Worm (Caenorhabditis elegans) whole organism, L1 larva: ENCODE measurements around the gene npr-43.

Experiments used
- dpl-1 ChIP-seq, 3 experiments: fragments of 150-350 bp in 2 of 3; sonication (generic microtip) in 1 of 3; optimal IDR thresholded peaks; 2 replicates each; lab custom pipeline; 2014 to 2017; ENCODE audit warnings: missing biosample characterization in 3 of 3, missing genetic modification characterization in 3 of 3, missing genetic modification reagents in 3 of 3
- pag-3 ChIP-seq: sonication (generic microtip); optimal IDR thresholded peaks from 2 replicates; lab custom pipeline; 2017; ENCODE audit warnings: missing genetic modification characterization, mild to moderate bottlenecking, missing compliant biosample characterization, antibody characterized with exemption, borderline replicate concordance; ENCODE audit not compliant: insufficient read depth
- snpc-4 ChIP-seq: fragments of 150-350 bp; optimal IDR thresholded peaks from 2 replicates; lab custom pipeline; 2014; ENCODE audit warnings: missing biosample characterization, missing genetic modification characterization

- TF ChIP-seq dpl-1 (GFP tag; optimal IDR thresholded peaks at IDR 0.05; lab: Kevin White, UChicago): no peak
- TF ChIP-seq pag-3 (tag; lab: Kevin White, UChicago): no peak
- TF ChIP-seq snpc-4 (tag; lab: Kevin White, UChicago): no peak
Measured at ce11 chrV:14396123-14396669, 17.3 kb upstream of the npr-43 start.
